Worm (Caenorhabditis elegans): ENCODE results near the gene F15H10.7.

ce11 chrV:10418961-10419360 lies 12.7 kb upstream of the F15H10.7 start, which contains the start of gene F15H10.5:
- TF ChIP-seq fkh-10 (GFP tag; optimal IDR thresholded peaks at IDR 0.05) (no peak), arid-1 (GFP tag; conservative IDR thresholded peaks at IDR 0.05) (no peak), gei-8 (GFP tag; optimal IDR thresholded peaks at IDR 0.05) (no peak), egl-27 (tag; optimal IDR thresholded peaks at IDR 0.05) (no peak), daf-8 (GFP tag; IDR thresholded peaks at IDR 0.05) (no peak), dpl-1 (GFP tag; optimal IDR thresholded peaks at IDR 0.05) (no peak), nhr-237 (tag; optimal IDR thresholded peaks at IDR 0.05) (no peak)

Data from whole organism, L4 larva.